Worm (Caenorhabditis elegans): ENCODE data around the gene W07B8.4.

DNA sequence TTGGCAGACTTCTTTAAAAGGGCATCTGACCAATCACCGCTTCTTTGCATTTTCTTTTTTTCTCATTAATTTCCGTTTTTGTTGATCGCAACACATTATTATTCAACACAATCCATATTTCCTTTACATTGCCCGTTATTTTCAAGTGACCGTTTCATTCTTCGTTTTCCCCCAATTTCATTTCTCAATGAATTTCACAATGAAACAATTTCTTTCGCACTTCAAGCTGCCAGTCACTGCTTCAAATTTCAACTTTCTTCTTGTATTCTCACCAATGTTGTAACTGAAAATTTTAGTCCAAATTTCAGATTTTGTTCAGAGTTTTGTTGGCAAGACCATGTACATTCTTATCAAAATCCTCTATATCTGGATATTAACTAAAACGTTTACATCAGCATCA lies 9.7 kb upstream of the W07B8.4 start, which contains the start of gene cutl-22:
- TF ChIP-seq mef-2 (tag; optimal IDR thresholded peaks at IDR 0.05) (no peak), fos-1 (tag; optimal IDR thresholded peaks at IDR 0.05) (no peak), fkh-10 (GFP tag; optimal IDR thresholded peaks at IDR 0.05) (no peak), elt-2 (tag; optimal IDR thresholded peaks at IDR 0.05) (no peak), nhr-85 (tag) (no peak), mep-1 (tag; optimal IDR thresholded peaks at IDR 0.05) (no peak), aha-1 (tag; optimal IDR thresholded peaks at IDR 0.05) (no peak), lin-13 (GFP tag; optimal IDR thresholded peaks at IDR 0.05) (no peak), nhr-77 (tag; optimal IDR thresholded peaks at IDR 0.05) (no peak), ces-1 (GFP tag; optimal IDR thresholded peaks at IDR 0.05) (no peak)
